Worm (Caenorhabditis elegans) whole organism, midembryonic: Measurements from ENCODE around the gene C39B5.5.

ENCODE experiments used
- med-1 ChIP-seq: sonication (generic microtip); optimal IDR thresholded peaks from 2 replicates; lab custom pipeline; 2017; ENCODE audit warnings: missing genetic modification characterization, mild to moderate bottlenecking, missing compliant biosample characterization, antibody characterized with exemption, missing genetic modification reagents; ENCODE audit not compliant: insufficient read depth
- ref-1 ChIP-seq: fragments of 200-800 bp; sonication (Bioruptor generic); conservative IDR thresholded peaks from 2 replicates; pipeline ENCODE4 v1.3.6; 2022; ENCODE audit warnings: missing genetic modification reagents, missing genetic modification characterization, missing compliant biosample characterization
- ztf-23 ChIP-seq: fragments of 200-800 bp; sonication (Bioruptor generic); IDR thresholded peaks from 2 replicates; pipeline ENCODE4 v1.3.6; 2022; ENCODE audit warnings: missing genetic modification reagents, missing genetic modification characterization, missing compliant biosample characterization

DNA sequence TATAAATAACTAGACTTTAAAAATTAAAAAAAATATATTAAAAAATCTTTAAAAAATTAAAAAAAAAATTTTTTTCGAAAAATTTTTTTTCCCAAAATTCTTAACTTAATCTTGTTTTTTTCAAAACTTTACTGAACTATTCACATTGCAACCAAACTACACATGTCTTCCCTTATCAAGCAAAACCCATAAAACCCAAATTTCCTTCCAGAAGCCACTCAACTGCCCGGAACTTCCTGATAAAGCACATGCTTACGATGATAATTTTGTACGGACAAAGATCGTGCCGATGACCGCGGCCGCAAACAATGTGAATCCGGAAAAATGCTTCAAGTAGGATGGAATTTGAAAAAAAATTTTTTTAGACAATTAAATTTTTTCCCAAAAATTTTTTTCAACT, 4.4 kb downstream of the C39B5.5 start:
- TF ChIP-seq ztf-23 (GFP tag; lab: Robert Waterston, UW) (no peak), med-1 (GFP tag; lab: Kevin White, UChicago) (no peak), ref-1 (no peak)
